Worm (Caenorhabditis elegans) whole organism, L4 larva: Measurements from ENCODE around the gene C34E10.12.

Experiments
- D1046.2 ChIP-seq: fragments of 200-800 bp; sonication (Bioruptor generic); IDR thresholded peaks from 2 replicates; pipeline ENCODE4 v1.3.6; 2022; ENCODE audit warnings: missing genetic modification characterization, missing compliant biosample characterization
- F44E2.7 ChIP-seq: fragments of 200-800 bp; sonication (Bioruptor generic); IDR thresholded peaks from 2 replicates; pipeline ENCODE4 v2.1.2; 2022; ENCODE audit warnings: missing genetic modification characterization, missing compliant biosample characterization
- T20F7.1 ChIP-seq: fragments of 200-800 bp; sonication (Bioruptor generic); optimal IDR thresholded peaks from 2 replicates; lab custom pipeline; 2018; ENCODE audit warnings: mild to moderate bottlenecking, missing genetic modification characterization, missing compliant biosample characterization
- T26A8.4 ChIP-seq: fragments of 200-800 bp; sonication (Bioruptor generic); IDR thresholded peaks from 2 replicates; pipeline ENCODE4 v1.3.6; 2022; ENCODE audit warnings: missing genetic modification characterization, missing compliant biosample characterization
- Y105C5A.15 ChIP-seq: fragments of 200-800 bp; sonication (Bioruptor generic); IDR thresholded peaks from 2 replicates; pipeline ENCODE4 v1.3.6; 2022; ENCODE audit warnings: missing genetic modification characterization, missing compliant biosample characterization
- Y48G9A.11 ChIP-seq: fragments of 200-800 bp; sonication (Bioruptor generic); IDR thresholded peaks from 2 replicates; pipeline ENCODE4 v1.3.6; 2022; ENCODE audit warnings: missing genetic modification reagents, missing genetic modification characterization, missing compliant biosample characterization
- Y5F2A.4 ChIP-seq: fragments of 200-800 bp; sonication (Bioruptor generic); optimal IDR thresholded peaks from 2 replicates; lab custom pipeline; 2018; ENCODE audit warnings: mild to moderate bottlenecking, missing genetic modification characterization, missing compliant biosample characterization
- Y75B8A.6 ChIP-seq: fragments of 200-800 bp; sonication (Bioruptor generic); IDR thresholded peaks from 2 replicates; pipeline ENCODE4 v1.3.6; 2022; ENCODE audit warnings: missing genetic modification reagents, missing genetic modification characterization, missing compliant biosample characterization
- aha-1 ChIP-seq: fragments of 150-350 bp; peaks from one replicate; lab custom pipeline; 2014; ENCODE audit warnings: missing biosample characterization, missing genetic modification characterization
- arid-1 ChIP-seq: fragments of 200-800 bp; sonication (Bioruptor generic); conservative IDR thresholded peaks from 2 replicates; pipeline ENCODE4 v1.3.6; 2022; ENCODE audit warnings: missing genetic modification reagents, missing genetic modification characterization, missing compliant biosample characterization
- ceh-20 ChIP-seq: fragments of 200-800 bp; sonication (Bioruptor generic); IDR thresholded peaks from 2 replicates; pipeline ENCODE4 v1.3.6; 2022; ENCODE audit warnings: missing genetic modification reagents, missing genetic modification characterization, missing compliant biosample characterization
- cey-2 ChIP-seq: sonication (generic microtip); optimal IDR thresholded peaks from 3 replicates; lab custom pipeline; 2017; ENCODE audit warnings: missing genetic modification characterization, mild to moderate bottlenecking, missing compliant biosample characterization, antibody characterized with exemption, borderline replicate concordance; ENCODE audit not compliant: insufficient read depth
- daf-19 ChIP-seq: fragments of 200-800 bp; sonication (Bioruptor generic); conservative IDR thresholded peaks from 2 replicates; pipeline ENCODE4 v1.3.6; 2022; ENCODE audit warnings: missing genetic modification characterization, missing compliant biosample characterization
- dmd-6 ChIP-seq: fragments of 200-800 bp; sonication (Bioruptor generic); IDR thresholded peaks from 2 replicates; pipeline ENCODE4 v1.3.6; 2022; ENCODE audit warnings: missing genetic modification reagents, missing genetic modification characterization, missing compliant biosample characterization
- dve-1 ChIP-seq: sonication (generic microtip); optimal IDR thresholded peaks from 2 replicates; lab custom pipeline; 2017; ENCODE audit warnings: antibody characterized with exemption, mild to moderate bottlenecking, missing genetic modification characterization, missing compliant biosample characterization; ENCODE audit not compliant: insufficient read depth
- egl-27 ChIP-seq: sonication (generic microtip); optimal IDR thresholded peaks from 3 replicates; lab custom pipeline; 2017; ENCODE audit warnings: missing biosample characterization, missing genetic modification reagents, missing genetic modification characterization
- egl-43 ChIP-seq: fragments of 200-800 bp; sonication (Bioruptor generic); IDR thresholded peaks from 2 replicates; pipeline ENCODE4 v1.3.6; 2022; ENCODE audit warnings: missing genetic modification reagents, missing genetic modification characterization, missing compliant biosample characterization
- gei-8 ChIP-seq: fragments of 200-800 bp; sonication (Bioruptor generic); optimal IDR thresholded peaks from 2 replicates; lab custom pipeline; 2018; ENCODE audit warnings: mild to moderate bottlenecking, missing genetic modification characterization, missing compliant biosample characterization
- hif-1 ChIP-seq, 2 experiments: sonication (generic microtip); optimal IDR thresholded peaks; 2 replicates each; lab custom pipeline; 2016 to 2017; ENCODE audit warnings: missing compliant biosample characterization in 2 of 2, missing genetic modification characterization in 2 of 2, missing genetic modification reagents in 2 of 2, missing genotype in 2 of 2, mild to moderate bottlenecking in 1 of 2
- hmg-1.1 ChIP-seq: fragments of 200-800 bp; sonication (Bioruptor generic); IDR thresholded peaks from 2 replicates; pipeline ENCODE4 v1.3.6; 2022; ENCODE audit warnings: missing genetic modification reagents, missing genetic modification characterization, missing compliant biosample characterization
- jun-1 ChIP-seq: fragments of 150-350 bp; optimal IDR thresholded peaks from 2 replicates; lab custom pipeline; 2014; ENCODE audit warnings: missing biosample characterization, missing genetic modification reagents, missing genetic modification characterization
- lin-1 ChIP-seq: fragments of 200-800 bp; sonication (Bioruptor generic); IDR thresholded peaks from 2 replicates; pipeline ENCODE4 v1.3.6; 2022; ENCODE audit warnings: missing genetic modification reagents, missing genetic modification characterization, missing compliant biosample characterization
- lin-29 ChIP-seq: fragments of 200-800 bp; sonication (Bioruptor generic); IDR thresholded peaks from 2 replicates; pipeline ENCODE4 v1.3.6; 2022; ENCODE audit warnings: missing genetic modification reagents, missing genetic modification characterization, missing compliant biosample characterization
- lin-38 ChIP-seq: fragments of 200-800 bp; sonication (Bioruptor generic); IDR thresholded peaks from 2 replicates; pipeline ENCODE4 v1.3.6; 2022; ENCODE audit warnings: missing genetic modification reagents, missing genetic modification characterization, missing compliant biosample characterization
- lin-39 ChIP-seq: fragments of 150-350 bp; optimal IDR thresholded peaks from 2 replicates; lab custom pipeline; 2014; ENCODE audit warnings: missing biosample characterization, missing genetic modification reagents, missing genetic modification characterization
- lsy-2 ChIP-seq, 2 experiments: fragments of 150-350 bp in 1 of 2; sonication (generic microtip) in 1 of 2; optimal IDR thresholded peaks; 2 replicates each; lab custom pipeline; 2014 to 2017; ENCODE audit warnings: missing biosample characterization in 2 of 2, missing genetic modification characterization in 2 of 2
- madf-5 ChIP-seq, 2 experiments: fragments of 200-800 bp; sonication (Bioruptor generic); IDR thresholded peaks; 2 replicates each; pipeline ENCODE4 v1.3.6; 2022; ENCODE audit warnings: missing compliant biosample characterization in 2 of 2, missing genetic modification characterization in 2 of 2
- mep-1 ChIP-seq: fragments of 150-350 bp; sonication (generic microtip); optimal IDR thresholded peaks from 3 replicates; lab custom pipeline; 2014; ENCODE audit warnings: missing biosample characterization, missing genetic modification characterization
- mes-2 ChIP-seq: sonication (generic microtip); optimal IDR thresholded peaks from 2 replicates; lab custom pipeline; 2016; ENCODE audit warnings: missing genotype, mild to moderate bottlenecking, missing genetic modification characterization, missing compliant biosample characterization; ENCODE audit not compliant: poor library complexity, severe bottlenecking
- mxl-3 ChIP-seq: fragments of 200-800 bp; sonication (Bioruptor generic); optimal IDR thresholded peaks from 2 replicates; lab custom pipeline; 2018; ENCODE audit warnings: mild to moderate bottlenecking, missing genetic modification characterization, missing compliant biosample characterization
- nhr-10 ChIP-seq: fragments of 150-350 bp; optimal IDR thresholded peaks from 2 replicates; lab custom pipeline; 2014; ENCODE audit warnings: missing biosample characterization, missing genetic modification characterization
- nhr-102 ChIP-seq: sonication (generic microtip); optimal IDR thresholded peaks from 2 replicates; lab custom pipeline; 2016; ENCODE audit warnings: mild to moderate bottlenecking, missing genetic modification characterization, moderate library complexity, missing compliant biosample characterization
- nhr-41 ChIP-seq: fragments of 200-800 bp; sonication (Bioruptor generic); IDR thresholded peaks from 2 replicates; pipeline ENCODE4 v1.3.6; 2022; ENCODE audit warnings: missing genetic modification reagents, missing genetic modification characterization, missing compliant biosample characterization
- nhr-48 ChIP-seq: sonication (generic microtip); optimal IDR thresholded peaks from 2 replicates; lab custom pipeline; 2016; ENCODE audit warnings: mild to moderate bottlenecking, missing genetic modification characterization, missing compliant biosample characterization
- nhr-76 ChIP-seq: fragments of 150-350 bp; optimal IDR thresholded peaks from 2 replicates; lab custom pipeline; 2014; ENCODE audit warnings: missing biosample characterization, missing genetic modification characterization
- pha-4 ChIP-seq, 2 experiments: fragments of 150-350 bp in 1 of 2; fragments of 200-800 bp in 1 of 2; sonication (Bioruptor generic) in 1 of 2; IDR thresholded peaks in 1 of 2; optimal IDR thresholded peaks in 1 of 2; 2 replicates each; pipeline versions ENCODE4 v1.3.6 to Lab custom; 2014 to 2022; ENCODE audit warnings: missing genetic modification characterization in 2 of 2, missing genetic modification reagents in 2 of 2, missing biosample characterization in 1 of 2, missing compliant biosample characterization in 1 of 2
- snpc-4 ChIP-seq: fragments of 150-350 bp; optimal IDR thresholded peaks from 2 replicates; lab custom pipeline; 2014; ENCODE audit warnings: missing biosample characterization, missing genetic modification characterization
- tra-1 ChIP-seq: fragments of 200-800 bp; sonication (Bioruptor generic); IDR thresholded peaks from 2 replicates; pipeline ENCODE4 v1.3.6; 2022; ENCODE audit warnings: missing genetic modification reagents, missing genetic modification characterization, missing compliant biosample characterization
- unc-39 ChIP-seq: sonication (generic microtip); optimal IDR thresholded peaks from 2 replicates; lab custom pipeline; 2017; ENCODE audit warnings: missing biosample characterization, missing genetic modification characterization
- vab-7 ChIP-seq: fragments of 200-800 bp; sonication (Bioruptor generic); IDR thresholded peaks from 2 replicates; pipeline ENCODE4 v1.3.6; 2022; ENCODE audit warnings: missing genetic modification reagents, missing genetic modification characterization, missing compliant biosample characterization
- zag-1 ChIP-seq: fragments of 150-350 bp; optimal IDR thresholded peaks from 2 replicates; lab custom pipeline; 2014; ENCODE audit warnings: missing biosample characterization, missing genetic modification characterization
- ztf-11 ChIP-seq: fragments of 150-350 bp; optimal IDR thresholded peaks from 2 replicates; lab custom pipeline; 2014; ENCODE audit warnings: missing biosample characterization, missing genetic modification characterization

The C34E10.12 gene

ce11 chrIII:5273396-5273857 lies 45.7 kb upstream of the C34E10.12 start, which contains the start of gene ztf-8 (continued):
- TF ChIP-seq daf-19, result no peak
- peak; percentile 3 for TF ChIP-seq T20F7.1 (GFP tag; lab: Kevin White, UChicago)
- peak; percentile 62; the same call in 1 of the 2 replicates for TF ChIP-seq T26A8.4
- peak; percentile 43; the same call in 1 of the 2 replicates for TF ChIP-seq pha-4 (GFP tag; IDR thresholded peaks at IDR 0.05; lab: Robert Waterston, UW)
- no peak for TF ChIP-seq pha-4 (tag; optimal IDR thresholded peaks at IDR 0.05; lab: Kevin White, UChicago)
- TF ChIP-seq F44E2.7, result no peak
- no peak for TF ChIP-seq nhr-48 (tag; lab: Kevin White, UChicago)
- no peak for TF ChIP-seq D1046.2
- TF ChIP-seq egl-27 (tag; lab: Kevin White, UChicago), result no peak
- TF ChIP-seq nhr-76 (tag; lab: Kevin White, UChicago), result no peak
- no peak for TF ChIP-seq hif-1 (tag; optimal IDR thresholded peaks at IDR 0.05; lab: Kevin White, UChicago)
- TF ChIP-seq gei-8 (GFP tag; lab: Kevin White, UChicago), result no peak
- no peak for TF ChIP-seq madf-5 (GFP tag; IDR thresholded peaks at IDR 0.05; lab: Robert Waterston, UW)
- no peak for TF ChIP-seq nhr-10
- no peak for TF ChIP-seq ceh-20 (GFP tag; lab: Robert Waterston, UW)
- TF ChIP-seq Y105C5A.15 (GFP tag; lab: Robert Waterston, UW), result no peak
- TF ChIP-seq dmd-6 (GFP tag; lab: Robert Waterston, UW), result 0 out of 2 replicates have a peak, but pooled peaks have one; percentile 6
- TF ChIP-seq cey-2, result no peak
- TF ChIP-seq lin-1 (GFP tag; lab: Robert Waterston, UW), result 0 out of 2 replicates have a peak, but pooled peaks have one; percentile 36
- TF ChIP-seq lin-38 (GFP tag; lab: Robert Waterston, UW), result peak; percentile 54
- TF ChIP-seq mep-1 (tag; lab: Kevin White, UChicago), result no peak
- TF ChIP-seq ztf-11, result no peak
- TF ChIP-seq snpc-4 (tag; lab: Kevin White, UChicago), result no peak
- TF ChIP-seq dve-1, result peak; percentile 11
- TF ChIP-seq zag-1 (tag; lab: Kevin White, UChicago), result no peak
- peak; percentile 19 for TF ChIP-seq aha-1 (tag; lab: Kevin White, UChicago)
- TF ChIP-seq mes-2 (tag; lab: Kevin White, UChicago), result no peak
- TF ChIP-seq hmg-1.1 (GFP tag; lab: Robert Waterston, UW), result 0 out of 2 replicates have a peak, but pooled peaks have one; percentile 21
- peak in 1 of 2 experiments; percentile 49 for TF ChIP-seq lsy-2 (tag; optimal IDR thresholded peaks at IDR 0.05; lab: Kevin White, UChicago)
- TF ChIP-seq nhr-102, result no peak
- TF ChIP-seq egl-43 (GFP tag; lab: Robert Waterston, UW), result no peak
- TF ChIP-seq lin-39 (tag; lab: Kevin White, UChicago), result no peak
- no peak for TF ChIP-seq Y5F2A.4 (GFP tag; lab: Kevin White, UChicago)
- peak; percentile 54; the same call in 1 of the 2 replicates for TF ChIP-seq Y75B8A.6 (GFP tag; lab: Robert Waterston, UW)
- TF ChIP-seq mxl-3 (GFP tag; lab: Kevin White, UChicago), result no peak
- TF ChIP-seq tra-1 (GFP tag; lab: Robert Waterston, UW), result no peak
- no peak for TF ChIP-seq jun-1 (tag; lab: Kevin White, UChicago)
- no peak for TF ChIP-seq unc-39 (tag; lab: Kevin White, UChicago)
- no peak for TF ChIP-seq nhr-41
- TF ChIP-seq arid-1 (GFP tag; lab: Robert Waterston, UW), result no peak; the same call in 1 of the 2 replicates
- TF ChIP-seq Y48G9A.11, result peak; percentile 65; the same call in 1 of the 2 replicates
- no peak for TF ChIP-seq lin-29 (GFP tag; lab: Robert Waterston, UW)
- TF ChIP-seq vab-7, result no peak
- TF ChIP-seq, all 104 proteins: peak for 16
